Fruit fly (Drosophila melanogaster) whole organism, embryonic: ENCODE data around the gene CG10947.

Experiments used
- Awh ChIP-seq: fragments of 200-800 bp; sonication (Bioruptor generic); IDR thresholded peaks from 2 replicates; pipeline ENCODE4, ENCODE4 v1.3.6; 2022; ENCODE audit warnings: missing biosample characterization, missing genetic modification characterization
- CG1024 ChIP-seq: fragments of 200-800 bp; sonication (Bioruptor generic); IDR thresholded peaks from 2 replicates; pipeline ENCODE4 v1.3.6; 2022; ENCODE audit warnings: missing biosample characterization, missing genetic modification characterization
- CG10267 ChIP-seq: fragments of 200-800 bp; sonication (Bioruptor generic); optimal IDR thresholded peaks from 2 replicates; lab custom pipeline; 2018; ENCODE audit warnings: missing biosample characterization, mild to moderate bottlenecking, missing genetic modification characterization, moderate library complexity
- CG10462 ChIP-seq: fragments of 200-800 bp; sonication (Bioruptor generic); optimal IDR thresholded peaks from 2 replicates; lab custom pipeline; 2016; ENCODE audit warnings: missing biosample characterization, missing genetic modification characterization
- CG11723 ChIP-seq: fragments of 200-800 bp; sonication (Bioruptor generic); optimal IDR thresholded peaks from 2 replicates; lab custom pipeline; 2017; ENCODE audit warnings: missing biosample characterization, mild to moderate bottlenecking, missing genetic modification characterization
- CG12299 ChIP-seq: fragments of 200-800 bp; sonication (Bioruptor generic); optimal IDR thresholded peaks from 2 replicates; lab custom pipeline; 2018; ENCODE audit warnings: missing biosample characterization, mild to moderate bottlenecking, missing genetic modification characterization
- CG12391 ChIP-seq: fragments of 200-800 bp; sonication (Bioruptor generic); optimal IDR thresholded peaks from 3 replicates; lab custom pipeline; 2018; ENCODE audit warnings: missing biosample characterization, mild to moderate bottlenecking, missing genetic modification characterization, moderate library complexity
- CG13123 ChIP-seq: fragments of 200-800 bp; sonication (Bioruptor generic); optimal IDR thresholded peaks from 2 replicates; lab custom pipeline; 2016; ENCODE audit warnings: missing biosample characterization, missing genetic modification characterization
- CG14860 ChIP-seq: fragments of 200-800 bp; sonication (Bioruptor generic); IDR thresholded peaks from 3 replicates; pipeline ENCODE4 v1.3.6; 2022; ENCODE audit warnings: missing biosample characterization, missing genetic modification characterization; ENCODE audit not compliant: partially characterized antibody
- CG15011 ChIP-seq: fragments of 200-800 bp; sonication (Bioruptor generic); optimal IDR thresholded peaks from 3 replicates; lab custom pipeline; 2018; ENCODE audit warnings: missing biosample characterization, mild to moderate bottlenecking, missing genetic modification characterization
- CG1602 ChIP-seq: fragments of 200-800 bp; sonication (Bioruptor generic); optimal IDR thresholded peaks from 3 replicates; lab custom pipeline; 2016; ENCODE audit warnings: missing biosample characterization, missing genetic modification characterization
- CG16779 ChIP-seq: fragments of 200-800 bp; sonication (Bioruptor generic); IDR thresholded peaks from 2 replicates; pipeline ENCODE4 v1.3.6; 2022; ENCODE audit warnings: missing biosample characterization, missing genetic modification characterization
- CG17385 ChIP-seq: fragments of 200-800 bp; sonication (Bioruptor generic); optimal IDR thresholded peaks from 3 replicates; lab custom pipeline; 2018; ENCODE audit warnings: missing biosample characterization, mild to moderate bottlenecking, missing genetic modification characterization
- CG1792 ChIP-seq: fragments of 200-800 bp; sonication (Bioruptor generic); optimal IDR thresholded peaks from 2 replicates; lab custom pipeline; 2016; ENCODE audit warnings: missing biosample characterization, missing genetic modification characterization
- CG2199 ChIP-seq: fragments of 200-800 bp; sonication (Bioruptor generic); IDR thresholded peaks from 3 replicates; pipeline ENCODE4 v1.3.6; 2022; ENCODE audit warnings: missing biosample characterization, missing genetic modification characterization
- CG2202 ChIP-seq: fragments of 200-800 bp; sonication (Bioruptor generic); optimal IDR thresholded peaks from 2 replicates; lab custom pipeline; 2018; ENCODE audit warnings: missing biosample characterization, mild to moderate bottlenecking, missing genetic modification characterization
- CG30431 ChIP-seq: fragments of 200-800 bp; sonication (Bioruptor generic); optimal IDR thresholded peaks from 2 replicates; lab custom pipeline; 2017; ENCODE audit warnings: missing biosample characterization, missing genetic modification characterization
- CG32767 ChIP-seq: fragments of 200-800 bp; sonication (Bioruptor generic); IDR thresholded peaks from 2 replicates; pipeline ENCODE4 v1.3.6; 2022; ENCODE audit warnings: missing biosample characterization, missing genetic modification characterization
- CG3281 ChIP-seq: fragments of 200-800 bp; sonication (Bioruptor generic); optimal IDR thresholded peaks from 3 replicates; lab custom pipeline; 2017; ENCODE audit warnings: missing biosample characterization, mild to moderate bottlenecking, missing genetic modification characterization
- CG34224 ChIP-seq: fragments of 200-800 bp; sonication (Bioruptor generic); IDR thresholded peaks from 3 replicates; pipeline ENCODE4 v1.3.6; 2022; ENCODE audit warnings: missing biosample characterization, missing genetic modification characterization; ENCODE audit not compliant: partially characterized antibody
- CG4424 ChIP-seq: fragments of 200-800 bp; sonication (Bioruptor generic); optimal IDR thresholded peaks from 3 replicates; lab custom pipeline; 2016; ENCODE audit warnings: missing biosample characterization, missing genetic modification characterization
- CG8359 ChIP-seq: fragments of 200-800 bp; sonication (Bioruptor generic); optimal IDR thresholded peaks from 2 replicates; lab custom pipeline; 2017; ENCODE audit warnings: missing biosample characterization, mild to moderate bottlenecking, missing genetic modification characterization, borderline replicate concordance
- CG8924 ChIP-seq: fragments of 200-800 bp; optimal IDR thresholded peaks from 3 replicates; lab custom pipeline; 2019; ENCODE audit warnings: missing biosample characterization, mild to moderate bottlenecking, missing genetic modification characterization, moderate library complexity
- Dad ChIP-seq: fragments of 200-800 bp; sonication (Bioruptor generic); optimal IDR thresholded peaks from 3 replicates; lab custom pipeline; 2016; ENCODE audit warnings: missing biosample characterization, missing genetic modification characterization
- E2f1 ChIP-seq: fragments of 200-800 bp; sonication (Bioruptor generic); IDR thresholded peaks from 2 replicates; pipeline ENCODE4 v1.3.6; 2022; ENCODE audit warnings: missing biosample characterization, missing genetic modification characterization
- ERR ChIP-seq: fragments of 200-800 bp; sonication (Bioruptor generic); optimal IDR thresholded peaks from 2 replicates; lab custom pipeline; 2016; ENCODE audit warnings: missing biosample characterization, missing genetic modification characterization
- Hr3 ChIP-seq: fragments of 200-800 bp; sonication (Bioruptor generic); optimal IDR thresholded peaks from 3 replicates; lab custom pipeline; 2016; ENCODE audit warnings: missing biosample characterization, missing genetic modification characterization
- MESR4 ChIP-seq: fragments of 200-800 bp; sonication (Bioruptor generic); optimal IDR thresholded peaks from 2 replicates; lab custom pipeline; 2018; ENCODE audit warnings: missing biosample characterization, mild to moderate bottlenecking, missing genetic modification characterization, moderate library complexity
- MTF-1 ChIP-seq: fragments of 200-800 bp; sonication (Bioruptor generic); optimal IDR thresholded peaks from 2 replicates; lab custom pipeline; 2018; ENCODE audit warnings: missing biosample characterization, mild to moderate bottlenecking, missing genetic modification characterization, borderline replicate concordance
- Sry-β ChIP-seq: fragments of 200-800 bp; sonication (Bioruptor generic); optimal IDR thresholded peaks from 2 replicates; lab custom pipeline; 2018; ENCODE audit warnings: missing biosample characterization, mild to moderate bottlenecking, missing genetic modification characterization, moderate library complexity
- Ssrp ChIP-seq: fragments of 200-800 bp; sonication (Bioruptor generic); optimal IDR thresholded peaks from 2 replicates; lab custom pipeline; 2018; ENCODE audit warnings: missing biosample characterization, mild to moderate bottlenecking, missing genetic modification characterization, moderate library complexity
- Taf1 ChIP-seq: fragments of 200-800 bp; sonication (Bioruptor generic); IDR thresholded peaks from 2 replicates; pipeline ENCODE4 v1.3.6; 2022; ENCODE audit warnings: missing biosample characterization, missing genetic modification characterization
- Vsx1 ChIP-seq: fragments of 200-800 bp; sonication (Bioruptor generic); optimal IDR thresholded peaks from 2 replicates; lab custom pipeline; 2017; ENCODE audit warnings: missing biosample characterization, mild to moderate bottlenecking, missing genetic modification characterization, missing genetic modification reagents
- Xrp1 ChIP-seq: fragments of 200-800 bp; sonication (Bioruptor generic); IDR thresholded peaks from 2 replicates; pipeline ENCODE4 v1.3.6; 2022; ENCODE audit warnings: missing biosample characterization, missing genetic modification characterization
- ato ChIP-seq: fragments of 200-800 bp; sonication (Bioruptor generic); IDR thresholded peaks from 2 replicates; pipeline ENCODE4 v1.3.6; 2022; ENCODE audit warnings: missing biosample characterization, missing genetic modification characterization; ENCODE audit not compliant: partially characterized antibody
- bsh ChIP-seq, 2 experiments: fragments of 200-800 bp; sonication (Bioruptor generic); optimal IDR thresholded peaks; 2 replicates each; lab custom pipeline; 2017 to 2018; ENCODE audit warnings: mild to moderate bottlenecking in 2 of 2, missing biosample characterization in 2 of 2, missing genetic modification characterization in 2 of 2, moderate library complexity in 1 of 2
- crp ChIP-seq, 2 experiments: fragments of 200-800 bp; sonication (Bioruptor generic); optimal IDR thresholded peaks; 2 replicates in 1 of 2; 3 replicates in 1 of 2; lab custom pipeline; 2017; ENCODE audit warnings: missing biosample characterization in 2 of 2, missing genetic modification characterization in 2 of 2, mild to moderate bottlenecking in 1 of 2, moderate library complexity in 1 of 2
- dmrt11E ChIP-seq: fragments of 200-800 bp; sonication (Bioruptor generic); optimal IDR thresholded peaks from 3 replicates; lab custom pipeline; 2018; ENCODE audit warnings: missing biosample characterization, mild to moderate bottlenecking, missing genetic modification characterization, moderate library complexity
- eyg ChIP-seq: fragments of 200-800 bp; sonication (Bioruptor generic); optimal IDR thresholded peaks from 3 replicates; lab custom pipeline; 2016; ENCODE audit warnings: missing biosample characterization, missing genetic modification characterization
- gsb-n ChIP-seq: fragments of 200-800 bp; sonication (Bioruptor generic); optimal IDR thresholded peaks from 3 replicates; lab custom pipeline; 2018; ENCODE audit warnings: missing biosample characterization, mild to moderate bottlenecking, missing genetic modification characterization
- jumu ChIP-seq: fragments of 200-800 bp; sonication (Bioruptor generic); optimal IDR thresholded peaks from 3 replicates; lab custom pipeline; 2016; ENCODE audit warnings: missing biosample characterization, missing genetic modification characterization
- lab ChIP-seq: fragments of 200-800 bp; sonication (Bioruptor generic); optimal IDR thresholded peaks from 3 replicates; lab custom pipeline; 2017; ENCODE audit warnings: missing biosample characterization, missing genetic modification characterization, mild to moderate bottlenecking, moderate library complexity, missing genetic modification reagents
- lilli ChIP-seq: fragments of 200-800 bp; sonication (Bioruptor generic); optimal IDR thresholded peaks from 3 replicates; lab custom pipeline; 2016; ENCODE audit warnings: missing biosample characterization, missing genetic modification characterization
- pan ChIP-seq, 4 experiments: fragments of >200 bp in 3 of 4; fragments of 200-800 bp in 1 of 4; sonication (Bioruptor generic) in 1 of 4; optimal IDR thresholded peaks in 3 of 4; IDR thresholded peaks in 1 of 4; 2 replicates each; pipeline versions ENCODE4 v1.3.6 to Lab custom; 2017 to 2022; ENCODE audit warnings: missing biosample characterization in 2 of 4, missing genetic modification characterization in 2 of 4, mixed read lengths in 1 of 4
- pnt ChIP-seq: fragments of 200-800 bp; sonication (Bioruptor generic); optimal IDR thresholded peaks from 3 replicates; lab custom pipeline; 2016; ENCODE audit warnings: missing biosample characterization, missing genetic modification characterization
- pzg ChIP-seq: fragments of 200-800 bp; sonication (Bioruptor generic); optimal IDR thresholded peaks from 3 replicates; lab custom pipeline; 2018; ENCODE audit warnings: missing biosample characterization, mild to moderate bottlenecking, missing genetic modification characterization, moderate library complexity
- trem ChIP-seq: fragments of 200-800 bp; optimal IDR thresholded peaks from 3 replicates; lab custom pipeline; 2019; ENCODE audit warnings: missing biosample characterization, mild to moderate bottlenecking, missing genetic modification characterization, moderate library complexity
- trh ChIP-seq: fragments of 200-800 bp; sonication (Bioruptor generic); optimal IDR thresholded peaks from 2 replicates; lab custom pipeline; 2016; ENCODE audit warnings: missing biosample characterization, missing genetic modification characterization
- unc-4 ChIP-seq: fragments of 200-800 bp; sonication (Bioruptor generic); IDR thresholded peaks from 2 replicates; pipeline ENCODE4 v1.3.6; 2022; ENCODE audit warnings: missing biosample characterization, missing genetic modification characterization; ENCODE audit not compliant: partially characterized antibody
- z ChIP-seq: fragments of 200-800 bp; sonication (Bioruptor generic); IDR thresholded peaks from 3 replicates; pipeline ENCODE4 v1.3.6; 2022; ENCODE audit warnings: missing biosample characterization, missing genetic modification characterization

Gene CG10947

dm6 chr2L:20464385-20464784 lies 49.8 kb upstream of the CG10947 start (continued):
- no peak for TF ChIP-seq CG1024 (GFP tag; lab: Robert Waterston, UW)
- no peak for TF ChIP-seq CG34224 (GFP tag; lab: Robert Waterston, UW)
- no peak for TF ChIP-seq lilli
- peak; percentile 5 for TF ChIP-seq pzg (GFP tag; lab: Kevin White, UChicago)
- no peak for TF ChIP-seq MTF-1 (GFP tag; lab: Kevin White, UChicago)
- no peak for TF ChIP-seq CG8359 (GFP tag; lab: Kevin White, UChicago)
- no peak for TF ChIP-seq CG30431
- TF ChIP-seq Sry-β (GFP tag; lab: Kevin White, UChicago), result no peak
- TF ChIP-seq CG8924 (tag; lab: Kevin White, UChicago), result no peak
- no peak for TF ChIP-seq Dad (GFP tag; lab: Kevin White, UChicago)
- no peak for TF ChIP-seq Awh (GFP tag; lab: Robert Waterston, UW)
- no peak for TF ChIP-seq ERR (GFP tag; lab: Kevin White, UChicago)
- peak; percentile 8 for TF ChIP-seq CG3281 (GFP tag; lab: Kevin White, UChicago)
- peak; percentile 26 for TF ChIP-seq trem (tag; lab: Kevin White, UChicago)
- TF ChIP-seq pnt (GFP tag; lab: Kevin White, UChicago), result no peak
- no peak for TF ChIP-seq jumu (GFP tag; lab: Kevin White, UChicago)
- TF ChIP-seq CG4424 (GFP tag; lab: Kevin White, UChicago), result peak; percentile 49
- no peak for TF ChIP-seq Taf1 (GFP tag; lab: Robert Waterston, UW)
- TF ChIP-seq Vsx1 (GFP tag; lab: Kevin White, UChicago), result no peak
- TF ChIP-seq E2f1 (GFP tag; lab: Robert Waterston, UW), result 0 out of 2 replicates have a peak, but pooled peaks have one; percentile 10
- TF ChIP-seq Ssrp (tag; lab: Kevin White, UChicago), result peak; percentile 9
- peak; percentile 26 for TF ChIP-seq CG10267
- no peak for TF ChIP-seq ato (GFP tag; lab: Robert Waterston, UW)
- no peak for TF ChIP-seq z (GFP tag; lab: Robert Waterston, UW)
- no peak for TF ChIP-seq CG13123 (GFP tag; lab: Kevin White, UChicago)
- TF ChIP-seq dmrt11E (tag; lab: Kevin White, UChicago), result peak; percentile 36
- TF ChIP-seq CG1792 (GFP tag; lab: Kevin White, UChicago), result no peak
- TF ChIP-seq CG15011 (GFP tag; lab: Kevin White, UChicago), result no peak
- no peak for TF ChIP-seq CG10462 (GFP tag; lab: Kevin White, UChicago)
- TF ChIP-seq Hr3 (GFP tag; lab: Kevin White, UChicago), result peak; percentile 1
- TF ChIP-seq lab, result peak; percentile 29
- TF ChIP-seq gsb-n (tag; lab: Kevin White, UChicago), result no peak
- peak; percentile 26 for TF ChIP-seq CG17385 (GFP tag; lab: Kevin White, UChicago)
- TF ChIP-seq pan (optimal IDR thresholded peaks at IDR 0.05; lab: Kevin White, UChicago), result no peak
- no peak for TF ChIP-seq pan (GFP tag; optimal IDR thresholded peaks at IDR 0.05 in 1 of 2, IDR thresholded peaks at IDR 0.05 in 1 of 2)
- peak; percentile 41; the same call in 1 of the 2 replicates for TF ChIP-seq Xrp1
- no peak for TF ChIP-seq CG12299
- no peak for TF ChIP-seq CG16779 (GFP tag; lab: Robert Waterston, UW)
- no peak for TF ChIP-seq eyg
- TF ChIP-seq CG32767, result no peak
- no peak for TF ChIP-seq trh
- peak; percentile 26; the same call in 1 of the 3 replicates for TF ChIP-seq CG14860
- peak; percentile 50; the same call in 2 of the 3 replicates for TF ChIP-seq CG2199
- no peak for TF ChIP-seq CG2202
- no peak for TF ChIP-seq CG12391 (tag; lab: Kevin White, UChicago)
- peak in 1 of 2 experiments; percentile 50 for TF ChIP-seq bsh (GFP tag; optimal IDR thresholded peaks at IDR 0.05; lab: Kevin White, UChicago)
- TF ChIP-seq unc-4, result no peak
- TF ChIP-seq MESR4, result no peak
- no peak for TF ChIP-seq crp (GFP tag; optimal IDR thresholded peaks at IDR 0.05; lab: Kevin White, UChicago)
- peak; percentile 10 for TF ChIP-seq CG11723 (GFP tag; lab: Kevin White, UChicago)
- TF ChIP-seq CG1602 (GFP tag; lab: Kevin White, UChicago), result no peak
